Worm (Caenorhabditis elegans) whole organism, mixed stage, embryonic: ENCODE results near the gene C54E10.3.

ENCODE experiments used
- elt-1 ChIP-seq: sonication (generic microtip); optimal IDR thresholded peaks from 2 replicates; lab custom pipeline; 2017; ENCODE audit warnings: missing genetic modification characterization, mild to moderate bottlenecking, missing compliant biosample characterization, antibody characterized with exemption, moderate library complexity, borderline replicate concordance; ENCODE audit not compliant: insufficient read depth
- nhr-237 ChIP-seq: fragments of 150-350 bp; optimal IDR thresholded peaks from 2 replicates; lab custom pipeline; 2014; ENCODE audit warnings: missing biosample characterization, missing genetic modification characterization
- unc-62 ChIP-seq: fragments of 150-350 bp; optimal IDR thresholded peaks from 2 replicates; lab custom pipeline; 2014; ENCODE audit warnings: missing biosample characterization, missing genetic modification reagents, missing genetic modification characterization
- ztf-11 ChIP-seq: fragments of 150-350 bp; optimal IDR thresholded peaks from 2 replicates; lab custom pipeline; 2014; ENCODE audit warnings: missing biosample characterization, missing genetic modification characterization

DNA sequence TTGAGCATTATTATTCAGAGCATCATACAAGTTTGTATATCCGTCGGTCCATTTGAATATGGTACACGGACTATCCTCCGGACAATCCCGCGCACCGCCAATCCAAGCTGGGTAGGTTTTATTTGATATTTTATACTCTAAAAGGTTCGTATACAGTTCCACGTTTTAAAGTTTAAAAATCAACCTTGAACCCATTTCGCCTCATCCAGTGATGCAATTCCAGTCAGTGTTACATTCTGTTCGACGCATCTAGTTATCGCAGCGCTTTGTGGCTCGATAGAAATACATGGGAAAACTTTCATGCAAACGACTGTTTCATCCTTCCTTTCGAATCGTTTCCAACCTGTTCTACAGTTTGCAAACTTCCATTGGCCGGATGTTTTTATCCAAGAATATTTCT lies 40.9 kb upstream of the C54E10.3 start:
- TF ChIP-seq elt-1 (tag; lab: Kevin White, UChicago) (no peak), nhr-237 (no peak), unc-62 (no peak), ztf-11 (tag; lab: Kevin White, UChicago) (no peak)
